Worm (Caenorhabditis elegans) whole organism, L4/young adult: ENCODE data around the gene F11G11.14.

ENCODE experiments used
- dao-5 ChIP-seq: sonication (generic microtip); optimal IDR thresholded peaks from 2 replicates; lab custom pipeline; 2016; ENCODE audit warnings: missing genotype, missing genetic modification characterization, moderate library complexity, missing compliant biosample characterization
- him-1 ChIP-seq: sonication (generic microtip); optimal IDR thresholded peaks from 2 replicates; lab custom pipeline; 2016; ENCODE audit warnings: missing genotype, missing genetic modification reagents, missing genetic modification characterization, missing compliant biosample characterization

- no peak for TF ChIP-seq dao-5 (tag; lab: Kevin White, UChicago)
- TF ChIP-seq him-1 (tag; lab: Kevin White, UChicago), result no peak
Observed at ce11 chrII:4863357-4863756, at the start of gene F11G11.14, which contains the start of gene mpst-4.
